Worm (Caenorhabditis elegans): Measurements from ENCODE around the gene cpt-3.
A peak's percentile ranks its signal among the peaks of the same experiment; 100 is the strongest.
"Not testable (repeated sequence)": the region's sequence is repeated elsewhere in the genome, so short reads cannot be mapped to it uniquely, and the experiment has no call there.

cpt-3 gene

DNA sequence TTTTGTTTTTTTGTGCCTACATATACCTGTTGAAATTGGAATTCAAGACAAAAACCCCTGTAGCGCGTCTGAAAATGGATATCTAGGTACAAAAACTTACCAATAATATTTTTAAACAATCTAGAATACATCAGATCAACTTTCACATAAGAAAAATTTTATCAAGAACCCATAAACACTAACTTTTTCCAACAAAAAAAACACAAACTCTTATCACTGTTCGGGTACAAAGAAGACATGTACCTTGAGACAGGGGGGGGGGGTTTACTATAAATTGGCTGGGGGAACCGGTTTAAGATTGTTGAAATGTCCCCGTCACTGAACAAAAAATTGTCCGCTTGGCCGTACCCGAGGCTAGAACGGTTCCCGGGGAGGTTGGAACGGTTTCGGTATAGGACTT, at the start of gene cpt-3:
cpt-3 (plus strand) TSS at position 301 of the 400 bp plus-strand sequence.
- not testable (repeated sequence) for TF ChIP-seq sea-1 (GFP tag; conservative IDR thresholded peaks at IDR 0.05); hmbx-1 (tag; optimal IDR thresholded peaks at IDR 0.05); hmg-4 (GFP tag; optimal IDR thresholded peaks at IDR 0.05)

DNA sequence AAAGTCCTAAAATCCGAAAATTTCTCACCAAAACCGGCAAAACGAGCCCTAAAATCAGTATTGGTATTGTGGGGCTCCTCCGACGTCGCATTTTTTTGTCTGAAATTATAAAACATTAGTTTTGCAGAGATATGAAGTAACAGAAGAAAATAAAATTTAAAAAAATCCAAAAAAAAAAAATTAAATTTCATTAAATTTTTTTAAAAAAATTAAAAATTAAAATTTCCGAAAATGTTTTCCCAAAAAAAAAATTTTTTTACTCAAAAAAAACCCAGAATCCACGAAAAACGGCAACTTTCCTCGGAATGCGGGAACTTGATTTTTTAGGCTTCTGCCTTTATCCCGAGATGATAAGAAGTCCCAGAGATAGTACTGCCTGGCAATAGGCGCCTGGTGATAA, 34.7 kb upstream of the cpt-3 start, which contains the start of gene dpy-1:
dpy-1 (minus strand) TSS at position 101 of the 400 bp plus-strand sequence.
- TF ChIP-seq B0310.2 (tag; optimal IDR thresholded peaks at IDR 0.05) (no peak), hmg-4 (GFP tag; optimal IDR thresholded peaks at IDR 0.05) (no peak), hmbx-1 (tag; optimal IDR thresholded peaks at IDR 0.05) (no peak), F13C5.2 (tag; optimal IDR thresholded peaks at IDR 0.05) (no peak), hnd-1 (tag; optimal IDR thresholded peaks at IDR 0.05) (no peak), tbx-37 (GFP tag; conservative IDR thresholded peaks at IDR 0.05) (no peak), tbx-11 (GFP tag; IDR thresholded peaks at IDR 0.05) (no peak), ceh-36 (tag; optimal IDR thresholded peaks at IDR 0.05) (no peak)

DNA sequence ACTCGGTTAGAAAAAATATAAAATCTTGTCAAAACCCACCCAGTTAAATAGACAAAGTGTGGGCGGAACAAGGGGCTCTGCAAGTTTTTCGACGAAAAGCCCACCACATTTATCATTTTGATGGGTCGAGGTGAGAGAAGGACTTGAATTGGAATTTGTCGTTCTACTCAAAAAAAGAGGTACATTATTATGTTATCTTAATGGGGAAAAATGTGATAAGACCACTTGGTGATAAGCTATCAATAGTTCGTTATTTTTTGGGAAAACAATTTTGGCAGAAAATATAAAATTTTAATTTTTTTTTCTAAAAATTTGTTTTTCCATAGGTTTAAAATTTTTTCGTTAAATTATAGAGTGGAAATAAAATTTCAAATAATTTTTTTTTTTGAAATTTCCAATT, 32.8 kb upstream of the cpt-3 start:
- TF ChIP-seq B0310.2 (tag; optimal IDR thresholded peaks at IDR 0.05) (no peak), tbx-37 (GFP tag; conservative IDR thresholded peaks at IDR 0.05) (no peak), tra-4 (tag; optimal IDR thresholded peaks at IDR 0.05) (no peak), ets-7 (tag; optimal IDR thresholded peaks at IDR 0.05) (no peak), ceh-36 (tag; optimal IDR thresholded peaks at IDR 0.05) (no peak), aly-1 (tag; optimal IDR thresholded peaks at IDR 0.05) (no peak), F13C5.2 (tag; optimal IDR thresholded peaks at IDR 0.05) (no peak), flt-1 (GFP tag; IDR thresholded peaks at IDR 0.05) (no peak), tbx-11 (GFP tag; IDR thresholded peaks at IDR 0.05) (no peak), ama-1 (optimal IDR thresholded peaks at IDR 0.05) (no peak), pes-1 (GFP tag; IDR thresholded peaks at IDR 0.05) (no peak), ceh-13 (GFP tag; optimal IDR thresholded peaks at IDR 0.05) (no peak), hmbx-1 (tag; optimal IDR thresholded peaks at IDR 0.05) (no peak), hmg-4 (GFP tag; optimal IDR thresholded peaks at IDR 0.05) (no peak)

DNA sequence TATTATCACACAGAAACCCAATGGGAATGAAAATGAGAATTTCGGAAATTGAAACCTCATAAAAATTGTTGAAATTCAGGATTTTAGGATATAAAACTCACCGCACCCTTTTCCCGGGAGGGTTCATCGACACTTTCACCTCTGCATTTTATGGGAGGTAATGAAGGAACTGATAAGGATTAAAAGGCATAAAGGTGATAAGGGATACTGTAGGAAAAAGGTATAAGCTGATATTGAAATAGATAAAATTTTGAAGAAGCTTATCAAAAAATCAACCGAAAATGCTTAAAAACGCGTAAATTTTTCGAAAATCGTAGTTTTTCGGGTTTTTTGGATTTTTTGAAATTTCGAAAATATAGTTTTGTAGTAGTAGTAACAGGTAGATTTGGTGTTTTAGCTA, 32.1 kb upstream of the cpt-3 start:
- no peak for TF ChIP-seq hmbx-1 (tag; optimal IDR thresholded peaks at IDR 0.05)
- no peak for TF ChIP-seq hnd-1 (tag; optimal IDR thresholded peaks at IDR 0.05)
- TF ChIP-seq ets-7 (tag; optimal IDR thresholded peaks at IDR 0.05), result no peak
- no peak for TF ChIP-seq flt-1 (GFP tag; IDR thresholded peaks at IDR 0.05)
- TF ChIP-seq B0310.2 (tag; optimal IDR thresholded peaks at IDR 0.05), result no peak
- no peak for TF ChIP-seq tbx-37 (GFP tag; conservative IDR thresholded peaks at IDR 0.05)
- no peak for TF ChIP-seq hmg-4 (GFP tag; optimal IDR thresholded peaks at IDR 0.05)
- TF ChIP-seq tbx-11 (GFP tag; IDR thresholded peaks at IDR 0.05), result no peak
- no peak for TF ChIP-seq pes-1 (GFP tag; IDR thresholded peaks at IDR 0.05)
- no peak for TF ChIP-seq F13C5.2 (tag; optimal IDR thresholded peaks at IDR 0.05)
- no peak for TF ChIP-seq aly-1 (tag; optimal IDR thresholded peaks at IDR 0.05)
- no peak for TF ChIP-seq tra-4 (tag; optimal IDR thresholded peaks at IDR 0.05)
- no peak for TF ChIP-seq sea-1 (GFP tag; conservative IDR thresholded peaks at IDR 0.05)
- TF ChIP-seq ama-1 (optimal IDR thresholded peaks at IDR 0.05), result no peak

DNA sequence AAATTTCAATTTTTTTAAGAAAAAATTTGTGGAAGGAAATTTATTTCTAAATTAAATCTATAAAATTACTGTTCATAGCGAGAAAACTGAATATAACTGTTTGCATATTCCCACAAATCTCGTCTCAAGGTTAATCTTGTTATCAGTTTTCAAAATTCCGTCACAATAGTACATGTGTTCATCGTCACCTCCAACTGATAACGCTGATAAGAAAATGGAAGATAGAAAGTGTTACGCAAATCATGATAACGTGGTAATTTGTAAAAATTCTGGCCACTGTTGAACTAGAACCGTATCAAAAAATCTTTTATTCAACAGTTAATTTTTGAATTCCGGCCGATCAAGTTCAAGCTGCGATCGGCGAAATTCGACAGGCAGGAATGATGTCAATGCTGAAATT, 29.2 kb upstream of the cpt-3 start:
- TF ChIP-seq tra-4 (tag; optimal IDR thresholded peaks at IDR 0.05), result no peak
- TF ChIP-seq hmg-4 (GFP tag; optimal IDR thresholded peaks at IDR 0.05), result no peak
- TF ChIP-seq flt-1 (GFP tag; IDR thresholded peaks at IDR 0.05), result no peak
- no peak for TF ChIP-seq hmbx-1 (tag; optimal IDR thresholded peaks at IDR 0.05)
- no peak for TF ChIP-seq ama-1 (optimal IDR thresholded peaks at IDR 0.05)
- no peak for TF ChIP-seq tbx-37 (GFP tag; conservative IDR thresholded peaks at IDR 0.05)

DNA sequence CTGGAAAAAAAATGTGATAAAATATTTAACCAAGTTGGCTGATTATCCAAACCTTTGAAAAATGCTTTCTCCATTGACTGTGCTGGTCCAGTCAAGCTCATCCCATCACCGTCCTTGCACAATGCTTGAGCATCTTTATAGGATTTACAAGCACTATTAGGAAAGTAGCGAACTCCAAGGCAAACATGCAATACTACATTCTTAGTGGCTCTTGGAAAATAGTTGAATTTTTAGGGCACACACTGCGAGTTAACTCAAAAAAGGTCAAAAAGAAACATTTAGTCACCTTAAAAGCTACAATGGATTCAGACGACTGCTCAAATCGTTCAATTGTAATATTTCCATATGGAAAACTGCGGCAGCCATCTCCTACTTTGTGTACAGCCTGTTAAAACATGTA, 28.5 kb upstream of the cpt-3 start, which contains the start of gene M01E10.3:
M01E10.3 (minus strand) TSS at position 101 of the 400 bp plus-strand sequence.
- no peak for TF ChIP-seq hmbx-1 (tag; optimal IDR thresholded peaks at IDR 0.05)
- no peak for TF ChIP-seq sea-1 (GFP tag; conservative IDR thresholded peaks at IDR 0.05)
- TF ChIP-seq ets-7 (tag; optimal IDR thresholded peaks at IDR 0.05), result no peak
- TF ChIP-seq ama-1 (optimal IDR thresholded peaks at IDR 0.05), result no peak

DNA sequence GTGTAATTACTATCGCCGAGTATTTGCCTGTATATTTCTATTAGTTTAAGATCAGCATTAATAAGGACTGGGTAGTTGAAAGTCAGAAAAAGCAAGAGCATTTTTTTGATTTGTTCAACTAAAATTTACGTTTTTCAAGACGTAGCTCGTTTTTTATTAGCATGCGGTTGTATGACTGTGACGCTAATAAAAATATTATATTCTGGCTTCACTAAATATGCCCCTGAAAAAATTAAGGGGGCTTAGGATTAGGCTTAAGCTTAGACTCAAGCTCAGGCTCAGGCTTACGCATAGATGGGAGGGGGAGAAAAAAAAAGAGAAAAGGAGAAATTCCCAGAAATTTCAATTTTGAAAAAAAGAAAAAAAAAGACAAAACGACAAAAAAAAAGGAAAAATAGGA, 25.0 kb upstream of the cpt-3 start, which contains the start of gene Y39A3A.2:
Y39A3A.2 (minus strand) TSS at position 101 of the 400 bp plus-strand sequence.
- no peak for TF ChIP-seq flt-1 (GFP tag; IDR thresholded peaks at IDR 0.05)
- no peak for TF ChIP-seq F13C5.2 (tag; optimal IDR thresholded peaks at IDR 0.05)
- no peak for TF ChIP-seq tra-4 (tag; optimal IDR thresholded peaks at IDR 0.05)
- TF ChIP-seq scrt-1 (GFP tag; IDR thresholded peaks at IDR 0.05), result no peak
- TF ChIP-seq tbx-37 (GFP tag; conservative IDR thresholded peaks at IDR 0.05), result no peak
- no peak for TF ChIP-seq ama-1 (optimal IDR thresholded peaks at IDR 0.05)
- no peak for TF ChIP-seq aly-1 (tag; optimal IDR thresholded peaks at IDR 0.05)
- no peak for TF ChIP-seq ets-7 (tag; optimal IDR thresholded peaks at IDR 0.05)
- no peak for TF ChIP-seq ceh-36 (tag; optimal IDR thresholded peaks at IDR 0.05)
- no peak for TF ChIP-seq pes-1 (GFP tag; IDR thresholded peaks at IDR 0.05)
- TF ChIP-seq hmbx-1 (tag; optimal IDR thresholded peaks at IDR 0.05), result no peak
- TF ChIP-seq sea-1 (GFP tag; conservative IDR thresholded peaks at IDR 0.05), result no peak
- TF ChIP-seq ceh-13 (GFP tag; optimal IDR thresholded peaks at IDR 0.05), result no peak
- no peak for TF ChIP-seq hnd-1 (tag; optimal IDR thresholded peaks at IDR 0.05)
- no peak for TF ChIP-seq tbx-11 (GFP tag; IDR thresholded peaks at IDR 0.05)
- no peak for TF ChIP-seq B0310.2 (tag; optimal IDR thresholded peaks at IDR 0.05)
- TF ChIP-seq hmg-4 (GFP tag; optimal IDR thresholded peaks at IDR 0.05), result no peak

DNA sequence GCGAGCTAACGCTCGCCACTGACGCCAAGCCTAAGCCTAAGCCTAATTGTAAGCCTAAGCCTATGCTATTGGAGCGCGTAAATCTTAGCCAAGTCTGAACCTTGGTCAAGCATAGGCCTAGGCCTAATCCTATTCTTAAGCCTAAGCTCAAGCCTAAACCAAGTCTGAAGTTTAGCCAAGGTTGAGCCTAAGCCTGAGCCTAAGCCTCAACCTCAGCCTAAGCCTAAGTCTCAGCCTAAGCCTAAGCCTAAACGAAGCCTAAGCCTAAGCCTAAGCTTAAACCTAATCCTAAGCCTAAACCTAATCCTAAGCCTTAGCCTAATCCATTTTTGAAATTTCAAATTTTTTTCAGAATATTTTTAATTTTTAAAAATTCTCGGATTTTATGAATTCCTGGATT, 22.6 kb upstream of the cpt-3 start:
- TF ChIP-seq hnd-1 (tag; optimal IDR thresholded peaks at IDR 0.05) (no peak), ceh-36 (tag; optimal IDR thresholded peaks at IDR 0.05) (peak; percentile 81), ets-7 (tag; optimal IDR thresholded peaks at IDR 0.05) (no peak)

Data from whole organism, early embryonic.